Worm (Caenorhabditis elegans) whole organism, young adult: ENCODE results near the gene T23D5.8.

Experiments used
- ama-1 ChIP-seq, 3 experiments: fragments of 150-350 bp in 1 of 3; sonication (generic microtip) in 2 of 3; optimal IDR thresholded peaks; 2 replicates each; lab custom pipeline; 2014 to 2018; ENCODE audit warnings: missing biosample characterization in 2 of 3, missing genetic modification characterization in 2 of 3, missing genetic modification reagents in 2 of 3
- bed-1 ChIP-seq: fragments of 200-800 bp; sonication (Bioruptor generic); IDR thresholded peaks from 2 replicates; pipeline ENCODE4 v1.3.6; 2022; ENCODE audit warnings: missing genetic modification reagents, missing genetic modification characterization, missing compliant biosample characterization
- let-526 ChIP-seq: fragments of 200-800 bp; sonication (Bioruptor generic); IDR thresholded peaks from 2 replicates; pipeline ENCODE4 v1.3.6; 2022; ENCODE audit warnings: missing genetic modification reagents, missing genetic modification characterization, missing compliant biosample characterization
- lsy-27 ChIP-seq: sonication (generic microtip); optimal IDR thresholded peaks from 2 replicates; lab custom pipeline; 2017; ENCODE audit warnings: missing genetic modification characterization, mild to moderate bottlenecking, missing compliant biosample characterization, antibody characterized with exemption, missing genotype, borderline replicate concordance; ENCODE audit not compliant: insufficient read depth
- nhr-120 ChIP-seq: fragments of 200-800 bp; sonication (Bioruptor generic); IDR thresholded peaks from 2 replicates; pipeline ENCODE4 v1.3.6; 2022; ENCODE audit warnings: missing genetic modification characterization, missing compliant biosample characterization

DNA sequence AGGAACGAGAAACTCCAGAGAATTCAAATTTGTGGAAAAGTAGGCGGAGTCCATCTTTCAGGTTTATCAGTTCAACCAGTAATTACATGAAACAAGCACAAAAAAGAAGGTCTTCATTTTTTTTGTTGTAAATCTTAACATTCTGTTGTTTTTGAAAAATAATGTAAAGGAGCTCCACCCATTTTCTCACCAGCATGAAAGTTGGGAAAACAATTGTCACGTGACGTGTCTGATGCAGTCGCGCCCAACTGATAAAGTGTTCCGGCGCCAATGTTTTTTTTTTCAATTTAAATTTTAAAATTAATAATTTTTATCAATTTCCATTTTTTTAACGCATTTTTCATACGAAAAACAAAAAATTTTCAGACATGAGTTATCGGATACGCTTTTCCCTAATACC is 20.8 kb upstream of the T23D5.8 start, which contains the start of gene F57A10.4:
- TF ChIP-seq lsy-27 (tag; lab: Kevin White, UChicago), result no peak
- no peak for TF ChIP-seq bed-1 (GFP tag; lab: Robert Waterston, UW)
- TF ChIP-seq nhr-120 (GFP tag; lab: Robert Waterston, UW), result no peak
- TF ChIP-seq let-526 (GFP tag; lab: Robert Waterston, UW), result no peak
- no peak for TF ChIP-seq ama-1 (optimal IDR thresholded peaks at IDR 0.05; lab: Kevin White, UChicago)
- TF ChIP-seq ama-1 (GFP tag; optimal IDR thresholded peaks at IDR 0.05; lab: Kevin White, UChicago), result no peak
